Fruit fly (Drosophila melanogaster) whole organism, wandering third instar larva: ENCODE results near the gene CG15772.

Experiments used
- Abd-B ChIP-seq: fragments of >200 bp; optimal IDR thresholded peaks from 2 replicates; lab custom pipeline; 2017; ENCODE audit warnings: missing biosample characterization, missing genetic modification characterization
- CG32264 ChIP-seq: fragments of 200-800 bp; sonication (Bioruptor generic); optimal IDR thresholded peaks from 2 replicates; lab custom pipeline; 2016; ENCODE audit warnings: missing biosample characterization, missing genetic modification characterization
- CG9705 ChIP-seq: fragments of 200-800 bp; sonication (Bioruptor generic); optimal IDR thresholded peaks from 2 replicates; lab custom pipeline; 2018; ENCODE audit warnings: missing biosample characterization, mild to moderate bottlenecking, missing genetic modification characterization
- CrebA ChIP-seq: fragments of 200-800 bp; sonication (Bioruptor generic); optimal IDR thresholded peaks from 2 replicates; lab custom pipeline; 2016; ENCODE audit warnings: missing biosample characterization, mild to moderate bottlenecking, missing genetic modification characterization, borderline replicate concordance
- Dfd ChIP-seq: fragments of >200 bp; optimal IDR thresholded peaks from 2 replicates; lab custom pipeline; 2017; ENCODE audit warnings: missing biosample characterization, missing genetic modification characterization
- Dif ChIP-seq: fragments of 200-275, 200-300 bp; sonication (Bioruptor generic); optimal IDR thresholded peaks from 2 replicates; lab custom pipeline; 2018; ENCODE audit warnings: missing biosample characterization, missing genetic modification characterization; ENCODE audit not compliant: partially characterized antibody
- GATAd ChIP-seq: sonication (Bioruptor generic); optimal IDR thresholded peaks from 2 replicates; lab custom pipeline; 2016; ENCODE audit warnings: missing biosample characterization, missing genetic modification characterization
- HLH106 ChIP-seq: fragments of 200-800 bp; optimal IDR thresholded peaks from 3 replicates; lab custom pipeline; 2019; ENCODE audit warnings: missing biosample characterization, mild to moderate bottlenecking, missing genetic modification characterization, moderate library complexity
- Hnf4 ChIP-seq: fragments of 200-800 bp; sonication (Bioruptor generic); optimal IDR thresholded peaks from 2 replicates; lab custom pipeline; 2016; ENCODE audit warnings: missing biosample characterization, mild to moderate bottlenecking, missing genetic modification characterization
- Hr78 ChIP-seq: fragments of >200 bp; optimal IDR thresholded peaks from 2 replicates; lab custom pipeline; 2017; ENCODE audit warnings: missing biosample characterization, missing genetic modification characterization
- Hr83 ChIP-seq: fragments of 200-300 bp; sonication (Bioruptor generic); optimal IDR thresholded peaks from 2 replicates; lab custom pipeline; 2016; ENCODE audit warnings: missing biosample characterization, mild to moderate bottlenecking, missing genetic modification characterization, moderate library complexity; ENCODE audit not compliant: poor library complexity, severe bottlenecking
- Jra ChIP-seq: sonication (Bioruptor generic); optimal IDR thresholded peaks from 2 replicates; lab custom pipeline; 2016; ENCODE audit warnings: missing biosample characterization, missing genetic modification characterization
- Mio ChIP-seq: sonication (Bioruptor generic); optimal IDR thresholded peaks from 2 replicates; lab custom pipeline; 2016; ENCODE audit warnings: missing biosample characterization, missing genetic modification characterization
- Myc ChIP-seq: fragments of >200 bp; optimal IDR thresholded peaks from 2 replicates; lab custom pipeline; 2017
- N ChIP-seq: fragments of >200 bp; optimal IDR thresholded peaks from 2 replicates; lab custom pipeline; 2018; ENCODE audit warnings: missing biosample characterization, missing external identifiers, missing genetic modification characterization
- OdsH ChIP-seq: fragments of 200-800 bp; sonication (Bioruptor generic); optimal IDR thresholded peaks from 2 replicates; lab custom pipeline; 2016; ENCODE audit warnings: missing biosample characterization, mild to moderate bottlenecking, missing genetic modification characterization
- Rel ChIP-seq, 2 experiments: fragments of 200-800 bp; sonication (Bioruptor generic) in 1 of 2; optimal IDR thresholded peaks; 2 replicates in 1 of 2; 3 replicates in 1 of 2; lab custom pipeline; 2016 to 2019; ENCODE audit warnings: mild to moderate bottlenecking in 2 of 2, missing biosample characterization in 2 of 2, missing genetic modification characterization in 2 of 2, moderate library complexity in 1 of 2
- Sp1 ChIP-seq: fragments of 200-800 bp; sonication (Bioruptor generic); optimal IDR thresholded peaks from 3 replicates; lab custom pipeline; 2019; ENCODE audit warnings: missing biosample characterization, mild to moderate bottlenecking, missing genetic modification characterization, moderate library complexity
- Vsx2 ChIP-seq: fragments of 200-300, 225-300 bp; sonication (Bioruptor generic); optimal IDR thresholded peaks from 2 replicates; lab custom pipeline; 2018; ENCODE audit warnings: missing biosample characterization, missing genetic modification characterization; ENCODE audit not compliant: partially characterized antibody
- br ChIP-seq: fragments of 200-800 bp; sonication (Bioruptor generic); optimal IDR thresholded peaks from 2 replicates; lab custom pipeline; 2016; ENCODE audit warnings: missing biosample characterization, missing genetic modification characterization
- brk ChIP-seq: fragments of 200-800 bp; sonication (Bioruptor generic); optimal IDR thresholded peaks from 2 replicates; lab custom pipeline; 2016; ENCODE audit warnings: missing biosample characterization, mild to moderate bottlenecking, missing genetic modification characterization
- dl ChIP-seq, 2 experiments: fragments of 175-275, 200-275 bp in 1 of 2; fragments of 200-275 bp in 1 of 2; sonication (Bioruptor generic); optimal IDR thresholded peaks; lab custom pipeline; 2018; ENCODE audit warnings: mild to moderate bottlenecking in 2 of 2, missing biosample characterization in 2 of 2, missing genetic modification characterization in 2 of 2, moderate library complexity in 2 of 2; ENCODE audit not compliant: partially characterized antibody in 2 of 2, insufficient read depth in 1 of 2
- dmrt93B ChIP-seq: fragments of 200-800 bp; sonication (Bioruptor generic); optimal IDR thresholded peaks from 2 replicates; lab custom pipeline; 2018; ENCODE audit warnings: missing biosample characterization, mild to moderate bottlenecking, missing genetic modification characterization
- dsf ChIP-seq: sonication (Bioruptor generic); optimal IDR thresholded peaks from 2 replicates; lab custom pipeline; 2016; ENCODE audit warnings: missing biosample characterization, missing genetic modification characterization, borderline replicate concordance
- ey ChIP-seq: fragments of 200-800 bp; sonication (Bioruptor generic); optimal IDR thresholded peaks from 2 replicates; lab custom pipeline; 2016; ENCODE audit warnings: missing biosample characterization, missing genetic modification characterization
- foxo ChIP-seq, 2 experiments: fragments of 200-800 bp; sonication (Bioruptor generic); optimal IDR thresholded peaks; 2 replicates in 1 of 2; 3 replicates in 1 of 2; lab custom pipeline; 2016 to 2017; ENCODE audit warnings: missing biosample characterization in 2 of 2, missing genetic modification characterization in 2 of 2
- fru ChIP-seq: fragments of 200-800 bp; sonication (Bioruptor generic); optimal IDR thresholded peaks from 3 replicates; lab custom pipeline; 2016; ENCODE audit warnings: missing biosample characterization, mild to moderate bottlenecking, missing genetic modification characterization
- h ChIP-seq: fragments of 200-800 bp; sonication (Bioruptor generic); optimal IDR thresholded peaks from 3 replicates; lab custom pipeline; 2016; ENCODE audit warnings: missing biosample characterization, mild to moderate bottlenecking, missing genetic modification characterization
- jim ChIP-seq: fragments of 175-275, 200-325 bp; sonication (Bioruptor generic); optimal IDR thresholded peaks from 2 replicates; lab custom pipeline; 2016; ENCODE audit warnings: missing biosample characterization, mild to moderate bottlenecking, missing genetic modification characterization
- lola ChIP-seq: fragments of >200 bp; optimal IDR thresholded peaks from 2 replicates; lab custom pipeline; 2017; ENCODE audit warnings: missing biosample characterization, missing genetic modification characterization
- pan ChIP-seq: fragments of >200 bp; optimal IDR thresholded peaks from 2 replicates; lab custom pipeline; 2017
- psq ChIP-seq: fragments of 200-800 bp; sonication (Bioruptor generic); optimal IDR thresholded peaks from 3 replicates; lab custom pipeline; 2017; ENCODE audit warnings: missing biosample characterization, mild to moderate bottlenecking, missing genetic modification characterization, moderate library complexity
- rgr ChIP-seq: fragments of 200-800 bp; sonication (Bioruptor generic); optimal IDR thresholded peaks from 3 replicates; lab custom pipeline; 2016; ENCODE audit warnings: missing biosample characterization, mild to moderate bottlenecking, missing genetic modification characterization
- sage ChIP-seq: fragments of 200-800 bp; sonication (Bioruptor generic); optimal IDR thresholded peaks from 2 replicates; lab custom pipeline; 2016; ENCODE audit warnings: missing biosample characterization, mild to moderate bottlenecking, missing genetic modification characterization
- sv ChIP-seq: fragments of 200-800 bp; sonication (Bioruptor generic); optimal IDR thresholded peaks from 3 replicates; lab custom pipeline; 2016; ENCODE audit warnings: missing biosample characterization, missing genetic modification characterization
- tai ChIP-seq: sonication (Bioruptor generic); optimal IDR thresholded peaks from 2 replicates; lab custom pipeline; 2016; ENCODE audit warnings: missing biosample characterization, missing genetic modification characterization
- usp ChIP-seq: fragments of >200 bp; optimal IDR thresholded peaks from 2 replicates; lab custom pipeline; 2017; ENCODE audit warnings: missing biosample characterization, missing genetic modification characterization
- woc ChIP-seq: sonication (Bioruptor generic); optimal IDR thresholded peaks from 2 replicates; lab custom pipeline; 2016; ENCODE audit warnings: missing biosample characterization, mild to moderate bottlenecking, missing genetic modification characterization

CG15772 gene

DNA sequence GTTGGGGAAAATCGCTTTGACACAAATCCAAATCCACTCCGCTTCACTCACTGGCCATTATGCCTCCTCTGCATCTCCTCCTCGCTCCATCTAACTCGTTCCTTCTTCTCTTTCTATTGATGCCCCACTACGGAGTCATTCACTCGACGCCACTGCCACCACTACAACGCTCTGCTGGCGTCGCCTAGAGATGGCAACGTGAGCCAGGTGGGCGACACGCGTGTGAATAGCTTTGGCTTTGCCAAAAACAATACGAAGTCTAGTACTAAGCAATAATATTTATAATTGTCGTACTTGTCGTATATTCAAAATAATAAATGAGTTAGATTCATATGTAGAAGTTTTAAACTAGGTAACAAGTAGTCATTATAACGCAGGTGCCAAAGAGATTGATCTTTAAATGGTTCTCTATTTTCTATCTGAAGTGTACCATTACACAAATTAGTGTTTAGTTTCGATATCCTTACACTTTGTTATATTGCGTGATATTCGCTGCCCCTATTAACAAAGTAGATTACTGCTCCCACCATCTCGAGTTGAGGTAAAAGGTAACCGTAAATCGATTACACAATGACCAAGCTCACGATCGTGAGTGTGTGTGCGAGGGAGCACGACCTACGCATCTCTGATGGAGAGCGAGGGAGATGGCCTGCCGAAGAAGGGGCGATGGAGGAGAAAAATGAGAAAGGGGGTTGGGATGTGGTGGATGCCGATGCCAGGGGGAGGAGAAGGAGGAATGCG is 6.9 kb upstream of the CG15772 start:
- no peak for TF ChIP-seq Jra (GFP tag; lab: Kevin White, UChicago)
- TF ChIP-seq dsf (GFP tag; lab: Kevin White, UChicago): no peak
- peak; percentile 74 for TF ChIP-seq woc (GFP tag; lab: Kevin White, UChicago)
- peak; percentile 13 for TF ChIP-seq rgr (GFP tag; lab: Kevin White, UChicago)
- peak; percentile 23 for TF ChIP-seq h (GFP tag; lab: Kevin White, UChicago)
- TF ChIP-seq usp (GFP tag; lab: Kevin White, UChicago): no peak
- TF ChIP-seq sage (GFP tag; lab: Kevin White, UChicago): no peak
- no peak for TF ChIP-seq pan (lab: Kevin White, UChicago)
- no peak for TF ChIP-seq N (GFP tag; lab: Kevin White, UChicago)
- no peak for TF ChIP-seq OdsH
- no peak for TF ChIP-seq Hnf4 (GFP tag; lab: Kevin White, UChicago)
- no peak for TF ChIP-seq dmrt93B
- no peak for TF ChIP-seq Hr78 (GFP tag; lab: Kevin White, UChicago)
- no peak for TF ChIP-seq Myc (lab: Kevin White, UChicago)
- TF ChIP-seq dl (GFP tag; optimal IDR thresholded peaks at IDR 0.05; lab: Kevin White, UChicago; ENCODE audit: insufficient read depth in 1 of 2, partially characterized antibody in 2 of 2): no peak
- peak; percentile 13 for TF ChIP-seq ey (GFP tag; lab: Kevin White, UChicago)
- TF ChIP-seq lola (GFP tag; lab: Kevin White, UChicago): no peak
- no peak for TF ChIP-seq brk
- TF ChIP-seq fru (GFP tag; lab: Kevin White, UChicago): peak; percentile 8
- TF ChIP-seq Mio: no peak
- no peak for TF ChIP-seq tai
- no peak for TF ChIP-seq GATAd (GFP tag; lab: Kevin White, UChicago)
- no peak for TF ChIP-seq CG9705 (GFP tag; lab: Kevin White, UChicago)
- no peak for TF ChIP-seq Sp1 (GFP tag; lab: Kevin White, UChicago)
- TF ChIP-seq HLH106 (tag; lab: Kevin White, UChicago): no peak
- TF ChIP-seq Abd-B: no peak
- peak; percentile 29 for TF ChIP-seq Hr83 (GFP tag; lab: Kevin White, UChicago)
- TF ChIP-seq Dif (GFP tag; lab: Kevin White, UChicago): no peak
- no peak for TF ChIP-seq sv (GFP tag; lab: Kevin White, UChicago)
- TF ChIP-seq jim (GFP tag; lab: Kevin White, UChicago): no peak
- no peak for TF ChIP-seq Rel (GFP tag; optimal IDR thresholded peaks at IDR 0.05; lab: Kevin White, UChicago)
- no peak for TF ChIP-seq Rel (tag; optimal IDR thresholded peaks at IDR 0.05; lab: Kevin White, UChicago)
- TF ChIP-seq CG32264 (GFP tag; lab: Kevin White, UChicago): no peak
- peak in 1 of 2 experiments; percentile 39 for TF ChIP-seq foxo (GFP tag; optimal IDR thresholded peaks at IDR 0.05; lab: Kevin White, UChicago)
- TF ChIP-seq CrebA (GFP tag; lab: Kevin White, UChicago): no peak
- TF ChIP-seq br (GFP tag; lab: Kevin White, UChicago): peak; percentile 44
- TF ChIP-seq, all 38 proteins: peak for 8

DNA sequence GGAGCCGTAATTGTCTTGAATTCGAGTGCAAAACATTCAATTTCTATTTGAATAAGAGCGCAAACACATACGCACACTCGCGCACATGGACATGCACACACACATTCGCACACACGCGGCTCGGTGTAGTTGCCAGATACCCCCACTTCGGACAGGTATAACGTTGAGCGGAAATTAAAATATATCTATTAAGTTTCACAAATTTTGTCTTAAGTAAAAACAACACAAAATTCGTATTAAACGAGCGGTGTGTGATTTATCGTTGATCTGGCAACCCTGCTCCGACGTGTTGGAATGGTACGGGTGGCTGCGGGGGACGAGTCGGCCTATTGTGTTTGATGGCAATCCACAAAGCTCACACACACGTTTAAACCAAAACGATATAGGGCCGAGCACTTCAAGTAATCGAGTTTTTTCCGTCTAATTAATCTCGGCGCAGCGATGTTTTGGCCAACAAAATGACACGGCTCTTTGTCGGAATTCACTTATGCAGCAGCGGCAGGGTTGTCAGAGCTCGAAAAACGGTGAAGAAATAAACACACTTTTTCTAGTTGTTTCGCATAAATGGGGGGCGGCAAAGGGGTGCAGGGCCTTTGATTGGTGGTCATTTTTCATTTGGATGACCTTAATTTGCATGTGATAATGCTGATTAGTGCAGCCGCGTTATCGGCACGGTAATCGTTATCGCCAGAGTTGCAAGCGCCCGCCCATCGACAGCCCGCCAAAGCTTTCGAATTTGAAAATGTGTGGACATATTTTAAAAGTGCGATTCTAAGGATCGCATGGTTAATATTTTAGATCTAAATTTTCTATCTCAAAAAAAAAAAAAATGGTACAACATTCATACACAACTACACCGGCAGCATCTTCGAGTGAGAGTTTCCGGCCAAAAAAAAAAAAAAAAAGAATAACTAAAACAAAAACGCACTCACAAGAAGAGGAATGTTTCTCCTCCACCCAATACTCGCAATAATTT is 5.9 kb upstream of the CG15772 start:
- TF ChIP-seq HLH106 (tag; lab: Kevin White, UChicago) (peak; percentile 85), OdsH (peak; percentile 75), CG32264 (GFP tag; lab: Kevin White, UChicago) (peak; percentile 82), Dfd (GFP tag; lab: Kevin White, UChicago) (no peak), jim (GFP tag; lab: Kevin White, UChicago) (peak; percentile 51), pan (lab: Kevin White, UChicago) (no peak), Mio (peak; percentile 48), rgr (GFP tag; lab: Kevin White, UChicago) (peak; percentile 87), dmrt93B (peak; percentile 67), Rel (GFP tag; optimal IDR thresholded peaks at IDR 0.05; lab: Kevin White, UChicago) (no peak), Rel (tag; optimal IDR thresholded peaks at IDR 0.05; lab: Kevin White, UChicago) (peak; percentile 54), CrebA (GFP tag; lab: Kevin White, UChicago) (no peak), CG9705 (GFP tag; lab: Kevin White, UChicago) (peak; percentile 68), Hr83 (GFP tag; lab: Kevin White, UChicago) (peak; percentile 54), tai (no peak), sage (GFP tag; lab: Kevin White, UChicago) (peak; percentile 72), Dif (GFP tag; lab: Kevin White, UChicago) (no peak), h (GFP tag; lab: Kevin White, UChicago) (peak; percentile 87), dl (GFP tag; optimal IDR thresholded peaks at IDR 0.05; lab: Kevin White, UChicago; ENCODE audit: insufficient read depth in 1 of 2, partially characterized antibody in 2 of 2) (no peak), N (GFP tag; lab: Kevin White, UChicago) (no peak), dsf (GFP tag; lab: Kevin White, UChicago) (no peak), ey (GFP tag; lab: Kevin White, UChicago) (peak; percentile 89), lola (GFP tag; lab: Kevin White, UChicago) (peak; percentile 81), woc (GFP tag; lab: Kevin White, UChicago) (no peak), usp (GFP tag; lab: Kevin White, UChicago) (no peak), Sp1 (GFP tag; lab: Kevin White, UChicago) (peak; percentile 70), brk (no peak), Vsx2 (GFP tag; lab: Kevin White, UChicago) (no peak), sv (GFP tag; lab: Kevin White, UChicago) (peak; percentile 64), psq (GFP tag; lab: Kevin White, UChicago) (peak; percentile 52), Myc (lab: Kevin White, UChicago) (no peak), Jra (GFP tag; lab: Kevin White, UChicago) (peak; percentile 59), Hnf4 (GFP tag; lab: Kevin White, UChicago) (peak; percentile 84), GATAd (GFP tag; lab: Kevin White, UChicago) (no peak)
